Fruit fly (Drosophila melanogaster) S2 (cell line): ENCODE results near the gene CG43346.

Experiments used
- CG8478 ChIP-seq: fragments of >200 bp; optimal IDR thresholded peaks from 2 replicates; lab custom pipeline; 2018
- CTCF ChIP-seq, 2 experiments: fragments of >200 bp; optimal IDR thresholded peaks; 2 replicates each; lab custom pipeline; 2018

The CG43346 gene

dm6 chr2L:21172922-21173321 is 4.5 kb upstream of the CG43346 start, which contains the start of gene CG31627:
Gene CG31627, plus strand, starts transcription at chr2L:21173222.
- TF ChIP-seq CG8478 (lab: Kevin White, UChicago): no peak
- no peak for TF ChIP-seq CTCF (optimal IDR thresholded peaks at IDR 0.05; lab: Kevin White, UChicago)

DNA sequence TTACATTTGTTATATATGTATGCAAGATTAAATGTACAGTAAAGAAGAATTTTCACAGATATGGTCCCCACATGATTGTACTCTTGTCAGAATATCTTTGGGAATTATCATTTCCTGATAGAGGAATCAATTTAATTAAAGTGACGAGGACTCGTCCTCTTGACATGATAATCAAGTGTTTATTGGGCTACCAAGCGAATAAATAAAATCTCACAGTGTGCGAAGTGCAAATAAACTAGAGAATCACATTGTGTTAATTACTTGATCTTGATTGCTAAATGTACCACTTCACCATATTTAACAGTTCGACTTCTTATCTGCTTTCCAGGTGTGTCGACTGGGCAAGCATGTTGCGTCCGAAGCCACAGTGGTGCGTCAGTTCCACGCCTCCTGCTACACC is 1.5 kb upstream of the CG43346 start:
- TF ChIP-seq CG8478 (lab: Kevin White, UChicago) (no peak), CTCF (optimal IDR thresholded peaks at IDR 0.05; lab: Kevin White, UChicago) (no peak)

DNA sequence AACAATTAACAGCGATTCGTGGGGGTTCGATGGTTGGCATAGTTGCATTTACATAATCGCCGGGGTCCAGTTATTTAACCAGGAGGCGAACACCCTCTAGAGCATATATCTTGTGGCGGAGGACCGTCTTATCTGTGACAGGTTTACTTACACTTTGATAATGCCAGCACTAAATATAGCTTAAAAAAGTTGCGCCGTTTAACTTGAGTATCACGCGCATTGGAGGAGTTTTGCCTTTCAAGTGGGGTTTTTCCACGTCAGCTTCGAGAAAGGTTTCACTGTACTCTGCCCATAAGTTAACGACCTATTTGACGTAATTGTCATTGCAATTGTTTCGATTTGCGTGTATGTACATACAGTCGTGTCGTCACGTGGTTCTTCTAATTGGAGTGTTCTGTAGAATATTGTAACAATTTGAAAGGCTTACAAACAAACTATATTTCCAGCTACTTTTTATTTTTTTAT is 811 bp upstream of the CG43346 start:
- no peak for TF ChIP-seq CTCF (optimal IDR thresholded peaks at IDR 0.05; lab: Kevin White, UChicago)
- no peak for TF ChIP-seq CG8478 (lab: Kevin White, UChicago)

DNA sequence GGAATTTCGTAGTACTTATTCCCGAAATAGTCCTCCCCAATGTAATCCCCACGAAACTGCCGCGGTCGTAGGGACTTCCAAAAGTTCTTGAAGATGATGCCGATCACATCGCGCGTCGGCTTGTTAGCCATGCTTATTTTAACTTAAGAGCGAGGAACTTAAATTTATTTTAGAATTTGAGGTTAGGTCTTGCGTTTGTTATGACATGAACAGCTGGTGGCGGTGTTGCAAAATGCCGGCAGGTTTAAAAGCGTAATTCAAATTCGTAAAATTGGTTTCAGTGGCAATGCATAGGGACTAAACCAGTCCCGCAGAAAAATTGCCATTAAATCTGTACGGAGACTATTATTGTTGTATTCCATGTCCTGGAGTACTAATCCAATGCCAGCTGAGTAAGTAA is 2.0 kb downstream of the CG43346 start:
- TF ChIP-seq CTCF (optimal IDR thresholded peaks at IDR 0.05; lab: Kevin White, UChicago): no peak

dm6 chr2L:21163311-21163842 is 5.0 kb downstream of the CG43346 start, which contains the start of gene Noc2:
Gene Noc2, plus strand, starts transcription at chr2L:21163641.
- TF ChIP-seq CG8478 (lab: Kevin White, UChicago): no peak
- TF ChIP-seq CTCF (optimal IDR thresholded peaks at IDR 0.05; lab: Kevin White, UChicago): no peak

DNA sequence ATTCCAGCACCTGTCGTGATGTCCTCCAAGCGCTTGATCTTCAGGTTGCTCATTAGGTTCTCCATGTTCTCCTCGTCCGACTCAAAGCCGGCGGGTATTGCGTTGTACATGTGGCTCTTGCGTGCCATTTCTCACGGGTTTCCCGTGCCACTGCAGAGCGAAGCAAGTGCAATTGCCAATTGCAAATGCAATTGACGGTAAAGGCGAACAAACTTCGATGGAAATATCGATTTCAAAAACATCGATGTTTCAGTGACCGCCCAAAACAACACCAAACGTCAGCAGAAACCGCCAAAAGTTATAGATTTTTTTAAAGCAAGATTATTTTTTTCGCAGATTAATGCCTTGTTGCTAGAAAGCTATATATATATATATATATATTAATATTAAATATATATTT is 5.5 kb downstream of the CG43346 start, which contains the start of gene Nbr:
TSS of gene Nbr (minus strand) at position 209 of the 400 bp plus-strand sequence.
- no peak for TF ChIP-seq CG8478 (lab: Kevin White, UChicago)
- no peak for TF ChIP-seq CTCF (optimal IDR thresholded peaks at IDR 0.05; lab: Kevin White, UChicago)

DNA sequence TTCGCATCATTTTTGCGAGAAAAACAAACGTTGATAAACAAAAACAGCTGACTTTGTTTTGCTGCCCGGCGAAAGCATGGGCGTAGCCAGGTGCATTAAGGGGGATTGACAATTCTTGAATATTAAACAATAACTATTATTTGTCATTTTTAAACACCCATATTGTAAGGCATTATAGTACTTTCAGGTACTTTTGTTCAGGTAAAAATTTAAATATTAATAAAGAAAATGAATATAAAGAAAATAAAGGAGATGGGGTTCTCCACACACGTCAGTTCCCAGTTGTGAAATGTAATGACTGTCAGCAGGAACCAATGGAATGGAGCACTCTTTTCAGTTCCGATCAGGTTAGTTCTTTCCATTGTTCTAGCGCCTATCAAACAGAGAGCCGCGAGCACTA is 9.8 kb downstream of the CG43346 start, which contains the start of the genes Coq3 and Pld3:
TSS of gene Coq3 (minus strand) at position 58 of the 400 bp plus-strand sequence.
TSS of gene Pld3 (plus strand) at position 294 of the 400 bp plus-strand sequence.
- TF ChIP-seq CTCF (optimal IDR thresholded peaks at IDR 0.05; lab: Kevin White, UChicago) (no peak), CG8478 (lab: Kevin White, UChicago) (no peak)

dm6 chr2L:21156156-21157040 is 12.0 kb downstream of the CG43346 start, which contains the start of the genes Mpp6 and E2f2:
Gene Mpp6, plus strand, starts transcription at chr2L:21156288.
Gene E2f2, minus strand, starts transcription at chr2L:21156749.
- TF ChIP-seq CTCF (optimal IDR thresholded peaks at IDR 0.05; lab: Kevin White, UChicago): no peak
- TF ChIP-seq CG8478 (lab: Kevin White, UChicago): no peak

DNA sequence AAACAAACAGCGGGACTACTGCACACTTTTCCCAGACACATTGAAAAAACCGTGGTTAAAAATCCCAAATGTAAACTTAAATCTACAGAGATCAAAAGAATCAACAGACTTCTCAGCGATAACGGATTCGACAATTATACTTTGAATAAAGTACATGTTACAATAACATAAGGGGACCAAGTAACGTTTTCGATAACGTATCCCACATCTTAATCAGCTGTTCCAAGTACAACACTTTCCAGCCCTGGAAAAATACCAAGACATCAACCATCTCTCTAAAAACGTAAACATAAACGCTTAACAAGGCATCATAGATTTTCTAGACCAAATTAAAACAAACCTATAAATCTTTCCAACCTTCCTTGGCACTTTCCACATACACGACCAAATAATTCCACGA is 14.5 kb downstream of the CG43346 start:
- TF ChIP-seq CTCF (optimal IDR thresholded peaks at IDR 0.05; lab: Kevin White, UChicago) (no peak), CG8478 (lab: Kevin White, UChicago) (no peak)

DNA sequence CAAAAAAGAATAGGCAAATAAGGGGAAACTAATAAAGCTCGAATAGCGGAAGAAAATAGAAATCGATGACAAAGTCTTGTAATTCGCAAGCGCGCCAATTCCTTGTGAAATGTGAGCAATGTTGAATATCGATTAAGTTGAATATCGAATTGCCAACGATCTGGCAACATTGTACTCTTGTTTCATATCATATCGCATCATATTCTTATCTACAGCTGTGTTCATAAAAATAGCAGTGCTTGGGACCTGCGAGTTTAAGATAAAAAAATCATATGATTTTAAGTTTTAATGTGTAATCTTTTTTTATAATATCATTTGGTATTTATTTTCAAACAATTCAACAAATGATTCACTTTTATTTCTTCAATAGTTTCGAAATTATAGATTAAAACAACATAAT is 19.3 kb downstream of the CG43346 start:
- TF ChIP-seq CTCF (optimal IDR thresholded peaks at IDR 0.05; lab: Kevin White, UChicago) (no peak), CG8478 (lab: Kevin White, UChicago) (no peak)

DNA sequence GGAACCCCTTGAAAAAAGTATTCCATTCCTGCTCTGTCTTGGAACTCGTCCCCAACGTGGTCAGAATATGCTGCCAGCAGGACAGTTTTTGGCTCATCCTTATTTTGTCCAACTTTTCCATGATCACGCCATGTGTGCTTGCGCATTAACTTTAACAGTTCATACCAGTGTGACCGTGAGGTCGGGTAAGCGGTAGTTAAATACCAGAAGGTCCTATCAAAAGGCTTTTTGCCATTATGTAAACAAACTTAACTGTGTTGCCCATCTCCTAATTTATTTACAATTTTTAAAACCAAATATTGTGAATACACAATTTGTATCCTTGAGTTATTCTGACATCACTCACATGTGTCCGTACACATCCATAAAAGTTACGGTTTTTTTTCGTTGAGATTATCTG is 20.1 kb downstream of the CG43346 start, which contains the start of gene del:
TSS of gene del (minus strand) at position 305 of the 400 bp plus-strand sequence.
- TF ChIP-seq CG8478 (lab: Kevin White, UChicago) (no peak), CTCF (optimal IDR thresholded peaks at IDR 0.05; lab: Kevin White, UChicago) (no peak)

dm6 chr2L:21142972-21143385 is 25.4 kb downstream of the CG43346 start, which contains the start of gene pths:
Gene pths, plus strand, starts transcription at chr2L:21143229.
- no peak for TF ChIP-seq CTCF (optimal IDR thresholded peaks at IDR 0.05; lab: Kevin White, UChicago)
- TF ChIP-seq CG8478 (lab: Kevin White, UChicago): no peak

dm6 chr2L:21142501-21142849 is 25.9 kb downstream of the CG43346 start:
- no peak for TF ChIP-seq CG8478 (lab: Kevin White, UChicago)

- TF ChIP-seq CG8478 (lab: Kevin White, UChicago): no peak
These were observed 26.5 kb downstream of the CG43346 start, which contains the start of gene Dap160 for dm6 chr2L:21141714-21142500. Gene Dap160, minus strand, starts transcription at chr2L:21142347.
